Worm (Caenorhabditis elegans) whole organism, L2 larva: ENCODE data around the gene Y47D7A.18.

Experiments used
- F13H6.1 ChIP-seq: sonication (generic microtip); optimal IDR thresholded peaks from 2 replicates; lab custom pipeline; 2016; ENCODE audit warnings: missing genetic modification characterization, missing compliant biosample characterization
- R02D3.7 ChIP-seq: fragments of 150-350 bp; optimal IDR thresholded peaks from 2 replicates; lab custom pipeline; 2014; ENCODE audit warnings: missing biosample characterization, missing genetic modification characterization
- Y55F3AM.14 ChIP-seq: fragments of 200-800 bp; sonication (Bioruptor generic); optimal IDR thresholded peaks from 2 replicates; lab custom pipeline; 2018; ENCODE audit warnings: mild to moderate bottlenecking, missing genetic modification characterization, missing compliant biosample characterization
- ZK546.5 ChIP-seq: sonication (generic microtip); optimal IDR thresholded peaks from 2 replicates; lab custom pipeline; 2017; ENCODE audit warnings: missing biosample characterization, missing genetic modification characterization
- aly-2 ChIP-seq: fragments of 150-350 bp; optimal IDR thresholded peaks from 2 replicates; lab custom pipeline; 2014; ENCODE audit warnings: missing biosample characterization, missing genetic modification characterization
- ama-1 ChIP-seq: fragments of 150-350 bp; optimal IDR thresholded peaks from 2 replicates; lab custom pipeline; 2018; ENCODE audit warnings: inconsistent platforms
- blmp-1 ChIP-seq: sonication (generic microtip); optimal IDR thresholded peaks from 2 replicates; lab custom pipeline; 2017; ENCODE audit warnings: missing genetic modification characterization, mild to moderate bottlenecking, missing compliant biosample characterization, antibody characterized with exemption, moderate library complexity; ENCODE audit not compliant: insufficient read depth
- ceh-16 ChIP-seq: fragments of 150-350 bp; optimal IDR thresholded peaks from 2 replicates; lab custom pipeline; 2014; ENCODE audit warnings: missing biosample characterization, missing genetic modification characterization
- ceh-82 ChIP-seq: fragments of 150-350 bp; optimal IDR thresholded peaks from 2 replicates; lab custom pipeline; 2014; ENCODE audit warnings: missing biosample characterization, missing genetic modification characterization
- crh-2 ChIP-seq: sonication (generic microtip); optimal IDR thresholded peaks from 2 replicates; lab custom pipeline; 2017; ENCODE audit warnings: missing biosample characterization, missing genetic modification characterization
- dmd-4 ChIP-seq: sonication (generic microtip); optimal IDR thresholded peaks from 2 replicates; lab custom pipeline; 2017; ENCODE audit warnings: missing biosample characterization, missing genetic modification characterization
- egl-27 ChIP-seq: sonication (generic microtip); optimal IDR thresholded peaks from 3 replicates; lab custom pipeline; 2017; ENCODE audit warnings: missing biosample characterization, missing genetic modification reagents, missing genetic modification characterization
- elt-3 ChIP-seq: sonication (generic microtip); optimal IDR thresholded peaks from 2 replicates; lab custom pipeline; 2017; ENCODE audit warnings: missing biosample characterization, missing genetic modification characterization
- fos-1 ChIP-seq: fragments of 150-350 bp; optimal IDR thresholded peaks from 2 replicates; lab custom pipeline; 2014; ENCODE audit warnings: missing biosample characterization, missing genetic modification characterization
- gmeb-1 ChIP-seq: fragments of 150-350 bp; optimal IDR thresholded peaks from 2 replicates; lab custom pipeline; 2014; ENCODE audit warnings: missing biosample characterization, missing genetic modification characterization
- lin-11 ChIP-seq: fragments of 150-350 bp; sonication (generic microtip); optimal IDR thresholded peaks from 2 replicates; lab custom pipeline; 2014; ENCODE audit warnings: missing biosample characterization, missing genetic modification characterization, inconsistent platforms, mixed read lengths
- lin-13 ChIP-seq: fragments of 150-350 bp; optimal IDR thresholded peaks from 2 replicates; lab custom pipeline; 2014; ENCODE audit warnings: missing biosample characterization, missing genetic modification reagents, missing genetic modification characterization
- lin-39 ChIP-seq: fragments of 150-350 bp; optimal IDR thresholded peaks from 2 replicates; lab custom pipeline; 2014; ENCODE audit warnings: missing biosample characterization, missing genetic modification reagents, missing genetic modification characterization
- lsy-2 ChIP-seq, 2 experiments: fragments of 150-350 bp in 1 of 2; sonication (generic microtip) in 1 of 2; optimal IDR thresholded peaks; 2 replicates each; lab custom pipeline; 2014 to 2017; ENCODE audit warnings: missing biosample characterization in 2 of 2, missing genetic modification characterization in 2 of 2
- mab-5 ChIP-seq: fragments of 150-350 bp; optimal IDR thresholded peaks from 2 replicates; lab custom pipeline; 2014; ENCODE audit warnings: missing biosample characterization, missing genetic modification characterization
- mdl-1 ChIP-seq, 2 experiments: fragments of 150-350 bp in 1 of 2; sonication (generic microtip) in 1 of 2; optimal IDR thresholded peaks; 2 replicates each; lab custom pipeline; 2017; ENCODE audit warnings: missing biosample characterization in 2 of 2, missing genetic modification characterization in 2 of 2
- nhr-10 ChIP-seq: sonication (generic microtip); optimal IDR thresholded peaks from 2 replicates; lab custom pipeline; 2017; ENCODE audit warnings: missing biosample characterization, missing genetic modification characterization
- nhr-11 ChIP-seq: fragments of 150-350 bp; optimal IDR thresholded peaks from 2 replicates; lab custom pipeline; 2014; ENCODE audit warnings: missing biosample characterization, missing genetic modification characterization
- nhr-12 ChIP-seq: fragments of 150-350 bp; optimal IDR thresholded peaks from 2 replicates; lab custom pipeline; 2014; ENCODE audit warnings: missing biosample characterization, missing genetic modification characterization
- nhr-129 ChIP-seq: fragments of 150-350 bp; optimal IDR thresholded peaks from 2 replicates; lab custom pipeline; 2014; ENCODE audit warnings: missing biosample characterization, missing genetic modification characterization
- nhr-21 ChIP-seq: fragments of 150-350 bp; optimal IDR thresholded peaks from 2 replicates; lab custom pipeline; 2014; ENCODE audit warnings: missing biosample characterization, missing genetic modification characterization
- nhr-23 ChIP-seq: fragments of 150-350 bp; optimal IDR thresholded peaks from 2 replicates; lab custom pipeline; 2014; ENCODE audit warnings: missing biosample characterization, missing genetic modification reagents, missing genetic modification characterization
- nhr-237 ChIP-seq: fragments of 150-350 bp; optimal IDR thresholded peaks from 2 replicates; lab custom pipeline; 2014; ENCODE audit warnings: missing biosample characterization, missing genetic modification characterization
- nhr-25 ChIP-seq: fragments of 150-350 bp; sonication (generic microtip); optimal IDR thresholded peaks from 3 replicates; lab custom pipeline; 2014; ENCODE audit warnings: missing biosample characterization, missing genetic modification characterization
- peb-1 ChIP-seq: fragments of 150-350 bp; optimal IDR thresholded peaks from 2 replicates; lab custom pipeline; 2014; ENCODE audit warnings: missing biosample characterization, missing genetic modification characterization
- skn-1 ChIP-seq: sonication (generic microtip); optimal IDR thresholded peaks from 2 replicates; lab custom pipeline; 2017; ENCODE audit warnings: missing biosample characterization, missing genetic modification characterization
- sma-3 ChIP-seq: sonication (generic microtip); optimal IDR thresholded peaks from 2 replicates; lab custom pipeline; 2016; ENCODE audit warnings: missing genetic modification reagents, missing genetic modification characterization, missing compliant biosample characterization
- sma-9 ChIP-seq, 2 experiments: fragments of 150-350 bp in 1 of 2; sonication (generic microtip) in 1 of 2; optimal IDR thresholded peaks; 2 replicates each; lab custom pipeline; 2014 to 2016; ENCODE audit warnings: missing genetic modification characterization in 2 of 2, mild to moderate bottlenecking in 1 of 2, missing biosample characterization in 1 of 2, missing compliant biosample characterization in 1 of 2, missing genetic modification reagents in 1 of 2, moderate library complexity in 1 of 2
- unc-39 ChIP-seq: fragments of 150-350 bp; optimal IDR thresholded peaks from 2 replicates; lab custom pipeline; 2014; ENCODE audit warnings: missing biosample characterization, missing genetic modification characterization
- unc-55 ChIP-seq: fragments of 150-350 bp; sonication (generic microtip); optimal IDR thresholded peaks from 3 replicates; lab custom pipeline; 2014; ENCODE audit warnings: missing biosample characterization, missing genetic modification reagents, missing genetic modification characterization
- unc-62 ChIP-seq: fragments of 150-350 bp; optimal IDR thresholded peaks from 2 replicates; lab custom pipeline; 2014; ENCODE audit warnings: missing biosample characterization, missing genetic modification reagents, missing genetic modification characterization
- zag-1 ChIP-seq: fragments of 150-350 bp; optimal IDR thresholded peaks from 2 replicates; lab custom pipeline; 2014; ENCODE audit warnings: missing biosample characterization, missing genetic modification characterization
- ztf-11 ChIP-seq: sonication (generic microtip); optimal IDR thresholded peaks from 2 replicates; lab custom pipeline; 2017; ENCODE audit warnings: missing biosample characterization, missing genetic modification characterization

Gene Y47D7A.18

ce11 chrV:4400118-4400517 is 16.5 kb downstream of the Y47D7A.18 start, which contains the start of gene F13A2.4:
TSS of gene F13A2.4 (minus strand) at chrV:4400218.
- TF ChIP-seq unc-62 (GFP tag; lab: Kevin White, UChicago) (no peak), ztf-11 (tag; lab: Kevin White, UChicago) (no peak), F13H6.1 (tag; lab: Kevin White, UChicago) (no peak), sma-3 (GFP tag; lab: Kevin White, UChicago) (no peak), R02D3.7 (tag; lab: Kevin White, UChicago) (no peak), lin-11 (no peak), ama-1 (lab: Kevin White, UChicago) (no peak), nhr-237 (no peak), elt-3 (tag; lab: Kevin White, UChicago) (no peak), ceh-16 (no peak), nhr-11 (tag; lab: Kevin White, UChicago) (no peak), crh-2 (no peak), ZK546.5 (tag; lab: Kevin White, UChicago) (no peak), aly-2 (tag; lab: Kevin White, UChicago) (no peak), nhr-129 (tag; lab: Kevin White, UChicago) (no peak), nhr-23 (tag; lab: Kevin White, UChicago) (no peak), unc-39 (tag; lab: Kevin White, UChicago) (no peak), egl-27 (tag; lab: Kevin White, UChicago) (no peak)
- TF ChIP-seq, all 48 proteins: peak for 0

- TF ChIP-seq nhr-25 (tag; lab: Kevin White, UChicago) = no peak
- TF ChIP-seq F13H6.1 (tag; lab: Kevin White, UChicago) = no peak
- no peak for TF ChIP-seq gmeb-1 (tag; lab: Kevin White, UChicago)
- TF ChIP-seq ceh-82 (tag; lab: Kevin White, UChicago) = no peak
- TF ChIP-seq peb-1 (tag; lab: Kevin White, UChicago) = no peak
- no peak for TF ChIP-seq mdl-1 (tag; optimal IDR thresholded peaks at IDR 0.05; lab: Kevin White, UChicago)
- no peak for TF ChIP-seq sma-9 (GFP tag; optimal IDR thresholded peaks at IDR 0.05; lab: Kevin White, UChicago)
- TF ChIP-seq sma-9 (tag; optimal IDR thresholded peaks at IDR 0.05; lab: Kevin White, UChicago) = no peak
- no peak for TF ChIP-seq unc-39 (tag; lab: Kevin White, UChicago)
- no peak for TF ChIP-seq sma-3 (GFP tag; lab: Kevin White, UChicago)
- no peak for TF ChIP-seq unc-62 (GFP tag; lab: Kevin White, UChicago)
- no peak for TF ChIP-seq nhr-21
- TF ChIP-seq mab-5 (tag; lab: Kevin White, UChicago) = no peak
- no peak for TF ChIP-seq nhr-12 (tag; lab: Kevin White, UChicago)
- no peak for TF ChIP-seq dmd-4 (tag; lab: Kevin White, UChicago)
- TF ChIP-seq ztf-11 (tag; lab: Kevin White, UChicago) = no peak
- no peak for TF ChIP-seq nhr-129 (tag; lab: Kevin White, UChicago)
- no peak for TF ChIP-seq zag-1 (tag; lab: Kevin White, UChicago)
- TF ChIP-seq fos-1 (tag; lab: Kevin White, UChicago) = no peak
Measured at ce11 chrV:4398884-4399283, 17.7 kb downstream of the Y47D7A.18 start.

DNA sequence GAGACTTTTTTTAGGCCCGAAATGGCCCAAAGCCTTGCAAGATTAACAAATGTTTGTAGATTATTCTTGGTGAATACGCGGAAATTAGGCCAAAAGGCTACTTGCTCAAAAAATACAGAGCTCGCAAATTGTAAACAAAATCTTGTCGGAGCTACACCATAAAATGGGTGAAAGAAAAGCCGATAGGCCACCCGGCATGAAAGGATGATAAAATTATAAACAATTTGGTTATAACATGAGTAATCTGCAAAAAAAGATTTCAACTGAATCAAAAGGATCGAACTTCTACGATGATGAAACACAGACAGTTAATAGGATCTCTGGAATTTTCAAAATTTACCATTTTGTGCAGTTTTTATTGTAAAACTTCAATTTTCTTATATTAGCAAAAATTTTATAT is 18.5 kb downstream of the Y47D7A.18 start:
- no peak for TF ChIP-seq mdl-1 (tag; optimal IDR thresholded peaks at IDR 0.05; lab: Kevin White, UChicago)
- TF ChIP-seq Y55F3AM.14 (GFP tag; lab: Kevin White, UChicago) = no peak
- TF ChIP-seq ceh-16 = no peak
- TF ChIP-seq unc-55 = no peak
- TF ChIP-seq lin-39 (tag; lab: Kevin White, UChicago) = no peak
- no peak for TF ChIP-seq ceh-82 (tag; lab: Kevin White, UChicago)
- no peak for TF ChIP-seq blmp-1 (tag; lab: Kevin White, UChicago)
- TF ChIP-seq lin-13 (GFP tag; lab: Kevin White, UChicago) = no peak
- no peak for TF ChIP-seq peb-1 (tag; lab: Kevin White, UChicago)
- TF ChIP-seq unc-39 (tag; lab: Kevin White, UChicago) = no peak
- no peak for TF ChIP-seq gmeb-1 (tag; lab: Kevin White, UChicago)
- no peak for TF ChIP-seq R02D3.7 (tag; lab: Kevin White, UChicago)
- TF ChIP-seq, all 48 proteins: peak for 0

ce11 chrV:4396257-4396656 is 20.4 kb downstream of the Y47D7A.18 start, which contains the start of gene F13A2.3:
TSS of gene F13A2.3 (minus strand) at chrV:4396357.
- TF ChIP-seq R02D3.7 (tag; lab: Kevin White, UChicago) (no peak), lin-11 (no peak), skn-1 (tag; lab: Kevin White, UChicago) (no peak), lsy-2 (tag; optimal IDR thresholded peaks at IDR 0.05; lab: Kevin White, UChicago) (no peak), nhr-10 (tag; lab: Kevin White, UChicago) (no peak), elt-3 (tag; lab: Kevin White, UChicago) (no peak)
